Fruit fly (Drosophila melanogaster) whole organism: ENCODE results near the gene tutl.

Source experiments
- CG8478 ChIP-seq: fragments of >200 bp; optimal IDR thresholded peaks from 2 replicates; lab custom pipeline; 2018; ENCODE audit warnings: inconsistent platforms
- EcR ChIP-seq, 2 experiments: fragments of >200 bp; optimal IDR thresholded peaks; 2 replicates each; lab custom pipeline; 2017; ENCODE audit warnings: missing biosample characterization in 2 of 2, missing genetic modification characterization in 2 of 2, missing genetic modification reagents in 2 of 2
- pan ChIP-seq: fragments of >200 bp; optimal IDR thresholded peaks from 2 replicates; lab custom pipeline; 2017
- usp ChIP-seq: fragments of >200 bp; optimal IDR thresholded peaks from 2 replicates; lab custom pipeline; 2017; ENCODE audit warnings: missing biosample characterization, missing genetic modification characterization, mixed read lengths

DNA sequence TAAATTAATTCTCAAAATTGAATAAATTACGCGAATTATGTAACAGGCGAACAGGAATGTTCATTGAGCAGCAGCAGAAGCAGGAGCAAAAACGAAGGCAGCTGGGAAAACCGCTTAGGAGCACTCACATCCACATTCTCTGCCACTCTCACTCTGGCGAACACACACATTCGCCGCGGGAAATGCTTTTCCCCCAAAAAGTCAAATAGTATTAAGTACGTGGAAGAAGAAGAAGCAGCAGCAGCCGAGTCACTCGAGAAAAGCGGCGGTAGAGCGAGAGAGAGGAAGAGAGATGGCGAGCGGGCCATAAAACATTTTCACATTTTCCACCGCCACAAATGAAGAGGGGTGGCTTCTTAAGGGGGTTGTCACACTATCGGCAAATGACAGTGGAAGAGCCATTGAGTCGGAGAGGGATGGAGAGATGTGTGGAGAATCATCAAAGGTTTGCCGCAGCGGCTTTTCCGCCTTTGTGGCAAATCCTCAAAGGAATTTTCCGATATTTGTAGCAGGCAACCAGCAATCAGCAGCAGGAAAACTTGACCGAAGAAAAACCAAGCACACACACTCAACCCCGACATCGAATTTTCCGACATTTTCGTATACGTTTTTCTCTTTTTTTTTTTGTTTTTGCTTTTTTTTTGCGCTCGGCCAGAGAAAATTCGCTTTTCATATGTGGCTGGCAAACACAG lies 63.8 kb downstream of the tutl start:
- TF ChIP-seq pan (lab: Kevin White, UChicago) (no peak), EcR (GFP tag; optimal IDR thresholded peaks at IDR 0.05; lab: Kevin White, UChicago) (no peak), usp (GFP tag; lab: Kevin White, UChicago) (no peak), CG8478 (lab: Kevin White, UChicago) (no peak)
